Fruit fly (Drosophila melanogaster) whole organism, embryonic: ENCODE results near the gene CG31922.
A peak's percentile ranks its signal among the peaks of the same experiment; 100 is the strongest.

Experiments
- ATbp ChIP-seq: fragments of 200-800 bp; sonication (Bioruptor generic); optimal IDR thresholded peaks from 2 replicates; lab custom pipeline; 2017; ENCODE audit warnings: missing biosample characterization, mild to moderate bottlenecking, missing genetic modification characterization, missing genetic modification reagents
- BEAF-32 ChIP-seq: fragments of 200-800 bp; sonication (Bioruptor generic); optimal IDR thresholded peaks from 3 replicates; lab custom pipeline; 2017; ENCODE audit warnings: missing biosample characterization, missing genetic modification characterization, mild to moderate bottlenecking, moderate library complexity, missing genetic modification reagents
- CG10209 ChIP-seq: fragments of 200-800 bp; sonication (Bioruptor generic); optimal IDR thresholded peaks from 3 replicates; lab custom pipeline; 2017; ENCODE audit warnings: missing biosample characterization, mild to moderate bottlenecking, missing genetic modification characterization, missing genetic modification reagents
- CG12236 ChIP-seq: fragments of 200-800 bp; sonication (Bioruptor generic); optimal IDR thresholded peaks from 2 replicates; lab custom pipeline; 2016; ENCODE audit warnings: missing biosample characterization, missing genetic modification characterization
- CG15011 ChIP-seq: fragments of 200-800 bp; sonication (Bioruptor generic); optimal IDR thresholded peaks from 3 replicates; lab custom pipeline; 2018; ENCODE audit warnings: missing biosample characterization, mild to moderate bottlenecking, missing genetic modification characterization
- CG15269 ChIP-seq: fragments of 200-800 bp; sonication (Bioruptor generic); optimal IDR thresholded peaks from 2 replicates; lab custom pipeline; 2018; ENCODE audit warnings: missing biosample characterization, mild to moderate bottlenecking, missing genetic modification characterization, moderate library complexity
- CG1647 ChIP-seq: fragments of 200-800 bp; sonication (Bioruptor generic); optimal IDR thresholded peaks from 3 replicates; lab custom pipeline; 2016; ENCODE audit warnings: missing biosample characterization, missing genetic modification characterization
- CG16815 ChIP-seq: fragments of 200-800 bp; sonication (Bioruptor generic); optimal IDR thresholded peaks from 3 replicates; lab custom pipeline; 2017; ENCODE audit warnings: missing biosample characterization, mild to moderate bottlenecking, missing genetic modification characterization
- CG17361 ChIP-seq: fragments of 200-800 bp; sonication (Bioruptor generic); IDR thresholded peaks from 3 replicates; pipeline ENCODE4 v1.3.6; 2022; ENCODE audit warnings: missing biosample characterization, missing genetic modification characterization
- CG1832 ChIP-seq: fragments of 200-800 bp; sonication (Bioruptor generic); optimal IDR thresholded peaks from 2 replicates; lab custom pipeline; 2017; ENCODE audit warnings: missing biosample characterization, mild to moderate bottlenecking, missing genetic modification characterization, inconsistent platforms
- CG2199 ChIP-seq: fragments of 200-800 bp; sonication (Bioruptor generic); IDR thresholded peaks from 3 replicates; pipeline ENCODE4 v1.3.6; 2022; ENCODE audit warnings: missing biosample characterization, missing genetic modification characterization
- CG31224 ChIP-seq: fragments of 200-800 bp; sonication (Bioruptor generic); IDR thresholded peaks from 2 replicates; pipeline ENCODE4 v1.3.6; 2022; ENCODE audit warnings: missing biosample characterization, missing genetic modification characterization
- CG43689 ChIP-seq: fragments of 200-800 bp; sonication (Bioruptor generic); IDR thresholded peaks from 2 replicates; pipeline ENCODE4 v1.3.6; 2022; ENCODE audit warnings: missing biosample characterization, missing genetic modification characterization
- CG4404 ChIP-seq: fragments of 200-800 bp; sonication (Bioruptor generic); IDR thresholded peaks from 2 replicates; pipeline ENCODE4 v1.3.6; 2022; ENCODE audit warnings: missing biosample characterization, missing genetic modification characterization
- CG8924 ChIP-seq: fragments of 200-800 bp; optimal IDR thresholded peaks from 3 replicates; lab custom pipeline; 2019; ENCODE audit warnings: missing biosample characterization, mild to moderate bottlenecking, missing genetic modification characterization, moderate library complexity
- Dad ChIP-seq: fragments of 200-800 bp; sonication (Bioruptor generic); optimal IDR thresholded peaks from 3 replicates; lab custom pipeline; 2016; ENCODE audit warnings: missing biosample characterization, missing genetic modification characterization
- Dbx ChIP-seq: fragments of 200-800 bp; sonication (Bioruptor generic); IDR thresholded peaks from 3 replicates; pipeline ENCODE4 v1.3.6; 2022; ENCODE audit warnings: missing biosample characterization, missing genetic modification characterization
- Dek ChIP-seq: fragments of 200-800 bp; sonication (Bioruptor generic); optimal IDR thresholded peaks from 3 replicates; lab custom pipeline; 2019; ENCODE audit warnings: missing biosample characterization, mild to moderate bottlenecking, missing genetic modification characterization, moderate library complexity
- E2f2 ChIP-seq: fragments of 200-800 bp; sonication (Bioruptor generic); IDR thresholded peaks from 2 replicates; pipeline ENCODE4 v1.3.6; 2022; ENCODE audit warnings: missing biosample characterization, missing genetic modification characterization
- ERR ChIP-seq: fragments of 200-800 bp; sonication (Bioruptor generic); optimal IDR thresholded peaks from 2 replicates; lab custom pipeline; 2016; ENCODE audit warnings: missing biosample characterization, missing genetic modification characterization
- Gsc ChIP-seq: fragments of 200-800 bp; sonication (Bioruptor generic); IDR thresholded peaks from 2 replicates; pipeline ENCODE4 v1.3.6; 2022; ENCODE audit warnings: missing biosample characterization, missing genetic modification characterization
- H15 ChIP-seq: fragments of 200-800 bp; sonication (Bioruptor generic); IDR thresholded peaks from 3 replicates; pipeline ENCODE4 v1.3.6; 2022; ENCODE audit warnings: missing biosample characterization, missing genetic modification characterization
- HmgD ChIP-seq: fragments of 200-800 bp; sonication (Bioruptor generic); optimal IDR thresholded peaks from 3 replicates; lab custom pipeline; 2016; ENCODE audit warnings: missing biosample characterization, missing genetic modification characterization
- Hr78 ChIP-seq, 2 experiments: fragments of 200-800 bp in 1 of 2; fragments of >200 bp in 1 of 2; sonication (Bioruptor generic) in 1 of 2; optimal IDR thresholded peaks; 2 replicates each; lab custom pipeline; 2017 to 2019; ENCODE audit warnings: missing biosample characterization in 2 of 2, missing genetic modification characterization in 2 of 2, mild to moderate bottlenecking in 1 of 2, moderate library complexity in 1 of 2
- Med ChIP-seq: fragments of 200-800 bp; sonication (Bioruptor generic); peaks from one replicate; lab custom pipeline; 2016; ENCODE audit warnings: missing biosample characterization, missing genetic modification characterization, mild to moderate bottlenecking, inconsistent platforms, moderate library complexity
- Meics ChIP-seq: fragments of 200-800 bp; sonication (Bioruptor generic); optimal IDR thresholded peaks from 2 replicates; lab custom pipeline; 2017; ENCODE audit warnings: missing biosample characterization, mild to moderate bottlenecking, missing genetic modification characterization
- Mrtf ChIP-seq: fragments of 200-800 bp; sonication (Bioruptor generic); IDR thresholded peaks from 3 replicates; pipeline ENCODE4 v1.3.6; 2022; ENCODE audit warnings: missing biosample characterization, missing genetic modification characterization
- NC2β ChIP-seq: fragments of 200-800 bp; sonication (Bioruptor generic); optimal IDR thresholded peaks from 2 replicates; lab custom pipeline; 2016; ENCODE audit warnings: missing biosample characterization, missing genetic modification characterization
- Usf ChIP-seq: fragments of 200-800 bp; sonication (Bioruptor generic); optimal IDR thresholded peaks from 2 replicates; lab custom pipeline; 2017; ENCODE audit warnings: missing genotype, missing biosample characterization, missing genetic modification characterization
- abd-A ChIP-seq: fragments of 200-800 bp; sonication (Bioruptor generic); optimal IDR thresholded peaks from 3 replicates; lab custom pipeline; 2019; ENCODE audit warnings: missing biosample characterization, mild to moderate bottlenecking, missing genetic modification characterization, moderate library complexity
- chif ChIP-seq, 2 experiments: fragments of 200-800 bp; sonication (Bioruptor generic); optimal IDR thresholded peaks; 3 replicates each; lab custom pipeline; 2016; ENCODE audit warnings: missing biosample characterization in 2 of 2, missing genetic modification characterization in 2 of 2
- cwo ChIP-seq: fragments of 200-800 bp; sonication (Bioruptor generic); optimal IDR thresholded peaks from 3 replicates; lab custom pipeline; 2017; ENCODE audit warnings: missing biosample characterization, missing genetic modification characterization, mild to moderate bottlenecking, moderate library complexity, missing genetic modification reagents
- dm ChIP-seq: fragments of 200-800 bp; sonication (Bioruptor generic); optimal IDR thresholded peaks from 3 replicates; lab custom pipeline; 2016; ENCODE audit warnings: missing biosample characterization, missing genetic modification characterization
- ems ChIP-seq: fragments of 200-800 bp; sonication (Bioruptor generic); optimal IDR thresholded peaks from 3 replicates; lab custom pipeline; 2016; ENCODE audit warnings: missing biosample characterization, missing genetic modification characterization
- gro ChIP-seq: fragments of 200-800 bp; sonication (Bioruptor generic); optimal IDR thresholded peaks from 2 replicates; lab custom pipeline; 2016; ENCODE audit warnings: missing biosample characterization, missing genetic modification characterization
- gt ChIP-seq: fragments of 200-800 bp; sonication (Bioruptor generic); IDR thresholded peaks from 2 replicates; pipeline ENCODE4 v1.3.6; 2022; ENCODE audit warnings: missing biosample characterization, missing genetic modification characterization
- klu ChIP-seq: fragments of 200-800 bp; sonication (Bioruptor generic); IDR thresholded peaks from 2 replicates; pipeline ENCODE4 v1.3.6; 2022; ENCODE audit warnings: missing biosample characterization, missing genetic modification characterization
- nau ChIP-seq: fragments of 200-800 bp; sonication (Bioruptor generic); optimal IDR thresholded peaks from 3 replicates; lab custom pipeline; 2017; ENCODE audit warnings: missing biosample characterization, mild to moderate bottlenecking, missing genetic modification characterization, missing genetic modification reagents
- nmo ChIP-seq: fragments of 200-800 bp; sonication (Bioruptor generic); optimal IDR thresholded peaks from 2 replicates; lab custom pipeline; 2018; ENCODE audit warnings: missing biosample characterization, mild to moderate bottlenecking, missing genetic modification characterization, moderate library complexity
- nom ChIP-seq: fragments of 200-800 bp; sonication (Bioruptor generic); optimal IDR thresholded peaks from 2 replicates; lab custom pipeline; 2017; ENCODE audit warnings: missing biosample characterization, missing genetic modification characterization, mild to moderate bottlenecking, moderate library complexity, missing genetic modification reagents
- scrt ChIP-seq: fragments of 200-800 bp; sonication (Bioruptor generic); optimal IDR thresholded peaks from 2 replicates; lab custom pipeline; 2018; ENCODE audit warnings: missing biosample characterization, mild to moderate bottlenecking, missing genetic modification characterization, moderate library complexity
- sd ChIP-seq: fragments of 200-800 bp; sonication (Bioruptor generic); optimal IDR thresholded peaks from 3 replicates; lab custom pipeline; 2018; ENCODE audit warnings: missing biosample characterization, mild to moderate bottlenecking, missing genetic modification characterization, moderate library complexity
- sim ChIP-seq: fragments of 200-800 bp; sonication (Bioruptor generic); IDR thresholded peaks from 2 replicates; pipeline ENCODE4 v1.3.6; 2022; ENCODE audit warnings: missing biosample characterization, missing genetic modification characterization
- sisA ChIP-seq: fragments of 200-800 bp; sonication (Bioruptor generic); IDR thresholded peaks from 2 replicates; pipeline ENCODE4 v1.3.6; 2022; ENCODE audit warnings: missing biosample characterization, missing genetic modification characterization
- slp2 ChIP-seq: fragments of 200-800 bp; sonication (Bioruptor generic); optimal IDR thresholded peaks from 2 replicates; lab custom pipeline; 2016; ENCODE audit warnings: missing biosample characterization, missing genetic modification characterization
- sob ChIP-seq: fragments of 200-800 bp; sonication (Bioruptor generic); IDR thresholded peaks from 2 replicates; pipeline ENCODE4 v1.3.6; 2022; ENCODE audit warnings: missing biosample characterization, missing genetic modification characterization
- stc ChIP-seq: fragments of 200-800 bp; sonication (Bioruptor generic); IDR thresholded peaks from 2 replicates; pipeline ENCODE4 v1.3.6; 2022; ENCODE audit warnings: missing biosample characterization, missing genetic modification characterization
- tap ChIP-seq: fragments of 200-800 bp; optimal IDR thresholded peaks from 3 replicates; lab custom pipeline; 2019; ENCODE audit warnings: missing biosample characterization, mild to moderate bottlenecking, missing genetic modification characterization, moderate library complexity
- tgo ChIP-seq: fragments of 200-800 bp; sonication (Bioruptor generic); IDR thresholded peaks from 3 replicates; pipeline ENCODE4 v1.3.6; 2022; ENCODE audit warnings: missing biosample characterization, missing genetic modification characterization

CG31922 gene

dm6 chr2L:1136993-1137392 is 33.0 kb upstream of the CG31922 start:
- TF ChIP-seq scrt (GFP tag; lab: Kevin White, UChicago) (peak; percentile 93), abd-A (tag; lab: Kevin White, UChicago) (peak; percentile 1), CG10209 (GFP tag; lab: Kevin White, UChicago) (no peak), nmo (GFP tag; lab: Kevin White, UChicago) (no peak), Med (GFP tag; lab: Kevin White, UChicago) (peak; percentile 11)
- TF ChIP-seq, all 482 proteins: peak for 3

DNA sequence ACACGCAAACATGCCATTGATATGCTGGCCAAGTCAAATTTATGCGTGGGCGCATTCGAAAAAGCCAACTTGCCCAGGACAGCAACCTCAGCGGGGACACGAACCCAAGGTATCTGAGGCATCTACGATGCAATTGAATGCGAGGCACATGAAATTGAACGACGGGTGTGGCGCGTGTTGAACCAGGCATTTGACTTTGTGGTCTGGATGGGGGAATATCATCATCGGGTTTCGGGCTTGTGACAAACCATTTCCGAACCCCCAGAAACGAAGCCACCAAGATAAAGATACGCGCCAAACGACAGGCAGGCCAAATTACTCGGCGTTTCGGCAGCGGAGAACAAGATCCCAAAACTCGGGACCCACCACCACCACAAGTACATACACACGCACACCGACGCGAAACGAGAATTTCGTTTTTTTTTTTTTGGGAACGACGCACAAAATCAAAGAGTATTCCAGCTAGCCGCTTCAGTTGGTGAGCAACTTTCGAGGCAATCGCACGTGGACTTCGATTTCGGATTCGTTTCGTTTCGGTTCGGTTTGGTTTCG is 27.2 kb upstream of the CG31922 start, which contains the start of gene MFS3:
TSS of gene MFS3 (plus strand) at position 472 of the 552 bp plus-strand sequence.
- TF ChIP-seq dm (GFP tag; lab: Kevin White, UChicago), result peak; percentile 6
- no peak for TF ChIP-seq Mrtf (GFP tag; lab: Robert Waterston, UW)
- peak; percentile 11 for TF ChIP-seq tap (tag; lab: Kevin White, UChicago)
- no peak for TF ChIP-seq nau
- TF ChIP-seq NC2β, result peak; percentile 19
- peak; percentile 22; the same call in 1 of the 3 replicates for TF ChIP-seq CG17361
- TF ChIP-seq sisA (GFP tag; lab: Robert Waterston, UW), result no peak
- peak; percentile 61 for TF ChIP-seq HmgD (GFP tag; lab: Kevin White, UChicago)
- TF ChIP-seq Dad (GFP tag; lab: Kevin White, UChicago), result no peak
- TF ChIP-seq sim, result no peak
- TF ChIP-seq CG4404 (GFP tag; lab: Robert Waterston, UW), result no peak
- TF ChIP-seq chif (GFP tag; optimal IDR thresholded peaks at IDR 0.05; lab: Kevin White, UChicago), result no peak
- no peak for TF ChIP-seq ERR (GFP tag; lab: Kevin White, UChicago)
- TF ChIP-seq H15 (GFP tag; lab: Robert Waterston, UW), result no peak
- no peak for TF ChIP-seq gt (GFP tag; lab: Robert Waterston, UW)
- TF ChIP-seq Dbx, result peak; percentile 29; the same call in 2 of the 3 replicates
- TF ChIP-seq klu (GFP tag; lab: Robert Waterston, UW), result no peak
- TF ChIP-seq sob (GFP tag; lab: Robert Waterston, UW), result 0 out of 2 replicates have a peak, but pooled peaks have one; percentile 26
- peak; percentile 76 for TF ChIP-seq E2f2 (GFP tag; lab: Robert Waterston, UW)
- TF ChIP-seq CG15269 (tag; lab: Kevin White, UChicago), result no peak
- no peak for TF ChIP-seq tgo (GFP tag; lab: Robert Waterston, UW)
- no peak for TF ChIP-seq CG16815 (GFP tag; lab: Kevin White, UChicago)
- TF ChIP-seq sd (tag; lab: Kevin White, UChicago), result peak; percentile 74
- TF ChIP-seq CG8924, result no peak
- TF ChIP-seq Gsc (GFP tag; lab: Robert Waterston, UW), result no peak
- TF ChIP-seq CG15011, result no peak
- peak; percentile 26 for TF ChIP-seq gro (GFP tag; lab: Kevin White, UChicago)
- TF ChIP-seq CG1647 (GFP tag; lab: Kevin White, UChicago), result no peak
- no peak for TF ChIP-seq slp2
- no peak for TF ChIP-seq stc (GFP tag; lab: Robert Waterston, UW)
- peak; percentile 13 for TF ChIP-seq Meics (GFP tag; lab: Kevin White, UChicago)
- TF ChIP-seq CG1832 (GFP tag; lab: Kevin White, UChicago), result no peak
- no peak for TF ChIP-seq Usf (GFP tag; lab: Kevin White, UChicago)
- TF ChIP-seq Dek (tag; lab: Kevin White, UChicago), result no peak
- peak; percentile 37 for TF ChIP-seq nom (GFP tag; lab: Kevin White, UChicago)
- TF ChIP-seq ATbp (GFP tag; lab: Kevin White, UChicago), result no peak
- TF ChIP-seq Hr78 (GFP tag; optimal IDR thresholded peaks at IDR 0.05; lab: Kevin White, UChicago), result no peak
- no peak for TF ChIP-seq CG43689 (GFP tag; lab: Robert Waterston, UW)
- no peak for TF ChIP-seq CG31224 (GFP tag; lab: Robert Waterston, UW)
- TF ChIP-seq BEAF-32, result peak; percentile 22
- TF ChIP-seq cwo, result no peak
- TF ChIP-seq ems, result no peak
- TF ChIP-seq CG2199 (GFP tag; lab: Robert Waterston, UW), result no peak
- no peak for TF ChIP-seq CG12236 (GFP tag; lab: Kevin White, UChicago)
